Worm (Caenorhabditis elegans) whole organism, L1 larva: ENCODE data around the gene ptr-24.
A peak's percentile ranks its signal among the peaks of the same experiment; 100 is the strongest.

Experiments used
- C04F5.9 ChIP-seq: sonication (generic microtip); optimal IDR thresholded peaks from 2 replicates; lab custom pipeline; 2016; ENCODE audit warnings: missing genetic modification characterization, missing compliant biosample characterization
- F16B12.6 ChIP-seq: fragments of 150-350 bp; optimal IDR thresholded peaks from 2 replicates; lab custom pipeline; 2014; ENCODE audit warnings: missing biosample characterization, missing genetic modification characterization
- Y116A8C.19 ChIP-seq: sonication (generic microtip); optimal IDR thresholded peaks from 2 replicates; lab custom pipeline; 2016; ENCODE audit warnings: missing compliant biosample characterization, missing genetic modification characterization, borderline replicate concordance
- alr-1 ChIP-seq: fragments of 200-800 bp; sonication (Bioruptor generic); optimal IDR thresholded peaks from 2 replicates; lab custom pipeline; 2018; ENCODE audit warnings: borderline replicate concordance, mild to moderate bottlenecking, missing genetic modification characterization, missing compliant biosample characterization
- aly-2 ChIP-seq: fragments of 150-350 bp; optimal IDR thresholded peaks from 2 replicates; lab custom pipeline; 2014; ENCODE audit warnings: missing biosample characterization, missing genetic modification characterization
- ama-1 ChIP-seq: fragments of 150-350 bp; optimal IDR thresholded peaks from 2 replicates; lab custom pipeline; 2014
- blmp-1 ChIP-seq: fragments of 150-350 bp; optimal IDR thresholded peaks from 2 replicates; lab custom pipeline; 2014; ENCODE audit warnings: missing biosample characterization, missing genetic modification characterization
- ceh-8 ChIP-seq: fragments of 200-800 bp; sonication (Bioruptor generic); optimal IDR thresholded peaks from 2 replicates; lab custom pipeline; 2018; ENCODE audit warnings: mild to moderate bottlenecking, missing genetic modification characterization, moderate library complexity, missing compliant biosample characterization
- ceh-82 ChIP-seq, 3 experiments: fragments of 150-350 bp in 1 of 3; sonication (generic microtip) in 2 of 3; optimal IDR thresholded peaks; 2 replicates each; lab custom pipeline; 2014 to 2017; ENCODE audit warnings: missing biosample characterization in 3 of 3, missing genetic modification characterization in 3 of 3
- ceh-90 ChIP-seq: sonication (generic microtip); optimal IDR thresholded peaks from 2 replicates; lab custom pipeline; 2016; ENCODE audit warnings: missing genetic modification characterization, missing compliant biosample characterization
- ces-1 ChIP-seq: fragments of 150-350 bp; optimal IDR thresholded peaks from 2 replicates; lab custom pipeline; 2014; ENCODE audit warnings: missing biosample characterization, missing genetic modification reagents, missing genetic modification characterization
- dpl-1 ChIP-seq, 3 experiments: fragments of 150-350 bp in 2 of 3; sonication (generic microtip) in 1 of 3; optimal IDR thresholded peaks; 2 replicates each; lab custom pipeline; 2014 to 2017; ENCODE audit warnings: missing biosample characterization in 3 of 3, missing genetic modification characterization in 3 of 3, missing genetic modification reagents in 3 of 3
- dsc-1 ChIP-seq: sonication (generic microtip); optimal IDR thresholded peaks from 2 replicates; lab custom pipeline; 2016; ENCODE audit warnings: mild to moderate bottlenecking, missing genetic modification characterization, missing compliant biosample characterization
- efl-1 ChIP-seq, 4 experiments: fragments of 150-350 bp; optimal IDR thresholded peaks in 3 of 4; peaks in 1 of 4; 1 replicate in 1 of 4; 2 replicates in 3 of 4; lab custom pipeline; 2014; ENCODE audit warnings: missing biosample characterization in 2 of 4, missing genetic modification characterization in 2 of 4, missing genetic modification reagents in 2 of 4
- elt-3 ChIP-seq, 6 experiments: fragments of 150-350 bp in 1 of 6; sonication (generic microtip); optimal IDR thresholded peaks; 2 replicates each; lab custom pipeline; 2017 to 2018; ENCODE audit warnings: missing biosample characterization in 6 of 6, missing genetic modification characterization in 6 of 6, inconsistent platforms in 1 of 6
- ets-5 ChIP-seq: fragments of 200-800 bp; sonication (Bioruptor generic); IDR thresholded peaks from 2 replicates; pipeline ENCODE4 v1.3.6; 2022; ENCODE audit warnings: missing genetic modification characterization, missing compliant biosample characterization
- fkh-10 ChIP-seq: sonication (generic microtip); optimal IDR thresholded peaks from 2 replicates; lab custom pipeline; 2017; ENCODE audit warnings: missing biosample characterization, missing genetic modification reagents, missing genetic modification characterization
- fkh-8 ChIP-seq: sonication (generic microtip); optimal IDR thresholded peaks from 2 replicates; lab custom pipeline; 2016; ENCODE audit warnings: mild to moderate bottlenecking, missing genetic modification characterization, missing compliant biosample characterization
- fos-1 ChIP-seq: fragments of 150-350 bp; optimal IDR thresholded peaks from 2 replicates; lab custom pipeline; 2014; ENCODE audit warnings: missing biosample characterization, missing genetic modification characterization
- hlh-4 ChIP-seq: sonication (generic microtip); optimal IDR thresholded peaks from 2 replicates; lab custom pipeline; 2016; ENCODE audit warnings: mild to moderate bottlenecking, missing genetic modification characterization, missing compliant biosample characterization
- hpl-2 ChIP-seq: fragments of 150-350 bp; optimal IDR thresholded peaks from 2 replicates; lab custom pipeline; 2014; ENCODE audit warnings: missing biosample characterization, missing genetic modification reagents, missing genetic modification characterization
- irx-1 ChIP-seq: sonication (generic microtip); optimal IDR thresholded peaks from 2 replicates; lab custom pipeline; 2016; ENCODE audit warnings: missing genetic modification characterization, missing compliant biosample characterization
- isw-1 ChIP-seq: fragments of 200-800 bp; sonication (Bioruptor generic); IDR thresholded peaks from 2 replicates; pipeline ENCODE4 v1.3.6; 2022; ENCODE audit warnings: missing genetic modification characterization, missing compliant biosample characterization
- jun-1 ChIP-seq: fragments of 150-350 bp; optimal IDR thresholded peaks from 2 replicates; lab custom pipeline; 2014; ENCODE audit warnings: missing biosample characterization, missing genetic modification reagents, missing genetic modification characterization
- lin-13 ChIP-seq: fragments of 150-350 bp; optimal IDR thresholded peaks from 2 replicates; lab custom pipeline; 2014; ENCODE audit warnings: missing biosample characterization, missing genetic modification reagents, missing genetic modification characterization
- lin-15B ChIP-seq: fragments of 150-350 bp; sonication (generic microtip); optimal IDR thresholded peaks from 3 replicates; lab custom pipeline; 2014; ENCODE audit warnings: missing biosample characterization, missing genetic modification characterization
- lsy-2 ChIP-seq, 2 experiments: fragments of 150-350 bp; optimal IDR thresholded peaks; 2 replicates each; lab custom pipeline; 2014; ENCODE audit warnings: missing biosample characterization in 2 of 2, missing genetic modification characterization in 2 of 2
- mdl-1 ChIP-seq, 2 experiments: fragments of 150-350 bp; optimal IDR thresholded peaks; 2 replicates each; lab custom pipeline; 2014 to 2017; ENCODE audit warnings: missing biosample characterization in 2 of 2, missing genetic modification characterization in 2 of 2, inconsistent platforms in 1 of 2
- mef-2 ChIP-seq: fragments of 150-350 bp; optimal IDR thresholded peaks from 2 replicates; lab custom pipeline; 2014; ENCODE audit warnings: missing biosample characterization, missing genetic modification characterization
- mep-1 ChIP-seq: fragments of 150-350 bp; optimal IDR thresholded peaks from 2 replicates; lab custom pipeline; 2014; ENCODE audit warnings: missing biosample characterization, missing genetic modification characterization
- nhr-11 ChIP-seq: fragments of 150-350 bp; optimal IDR thresholded peaks from 2 replicates; lab custom pipeline; 2014; ENCODE audit warnings: missing biosample characterization, missing genetic modification characterization
- nhr-19 ChIP-seq: fragments of 200-800 bp; sonication (Bioruptor generic); conservative IDR thresholded peaks from 2 replicates; pipeline ENCODE4 v1.3.6; 2022; ENCODE audit warnings: missing genetic modification characterization, missing compliant biosample characterization
- nhr-71 ChIP-seq: sonication (generic microtip); optimal IDR thresholded peaks from 2 replicates; lab custom pipeline; 2016; ENCODE audit warnings: mild to moderate bottlenecking, missing genetic modification characterization, moderate library complexity, missing compliant biosample characterization
- nhr-76 ChIP-seq: sonication (generic microtip); optimal IDR thresholded peaks from 2 replicates; lab custom pipeline; 2017; ENCODE audit warnings: missing biosample characterization, missing genetic modification characterization
- nhr-77 ChIP-seq: fragments of 150-350 bp; optimal IDR thresholded peaks from 2 replicates; lab custom pipeline; 2014; ENCODE audit warnings: missing biosample characterization, missing genetic modification characterization
- nhr-84 ChIP-seq: sonication (generic microtip); optimal IDR thresholded peaks from 2 replicates; lab custom pipeline; 2017; ENCODE audit warnings: missing biosample characterization, missing genetic modification characterization
- rnt-1 ChIP-seq: sonication (generic microtip); optimal IDR thresholded peaks from 2 replicates; lab custom pipeline; 2016; ENCODE audit warnings: mild to moderate bottlenecking, missing genetic modification characterization, moderate library complexity, missing compliant biosample characterization
- skn-1 ChIP-seq: fragments of 150-350 bp; optimal IDR thresholded peaks from 2 replicates; lab custom pipeline; 2014; ENCODE audit warnings: missing biosample characterization, missing genetic modification characterization
- snpc-4 ChIP-seq: fragments of 150-350 bp; optimal IDR thresholded peaks from 2 replicates; lab custom pipeline; 2014; ENCODE audit warnings: missing biosample characterization, missing genetic modification characterization
- sox-4 ChIP-seq: sonication (generic microtip); optimal IDR thresholded peaks from 2 replicates; lab custom pipeline; 2016; ENCODE audit warnings: missing genetic modification characterization, missing compliant biosample characterization
- sptf-1 ChIP-seq: fragments of 150-350 bp; optimal IDR thresholded peaks from 2 replicates; lab custom pipeline; 2014; ENCODE audit warnings: missing biosample characterization, missing genetic modification characterization
- sup-37 ChIP-seq: fragments of 200-800 bp; sonication (Bioruptor generic); optimal IDR thresholded peaks from 2 replicates; lab custom pipeline; 2018; ENCODE audit warnings: mild to moderate bottlenecking, missing genetic modification characterization, missing compliant biosample characterization
- swsn-7 ChIP-seq: sonication (generic microtip); optimal IDR thresholded peaks from 2 replicates; lab custom pipeline; 2016; ENCODE audit warnings: missing genetic modification characterization, missing compliant biosample characterization
- tbx-2 ChIP-seq: sonication (generic microtip); optimal IDR thresholded peaks from 2 replicates; lab custom pipeline; 2016; ENCODE audit warnings: missing genetic modification characterization, missing compliant biosample characterization
- tlp-1 ChIP-seq: fragments of 150-350 bp; optimal IDR thresholded peaks from 2 replicates; lab custom pipeline; 2014; ENCODE audit warnings: missing biosample characterization, missing genetic modification characterization
- unc-86 ChIP-seq: sonication (generic microtip); optimal IDR thresholded peaks from 2 replicates; lab custom pipeline; 2016; ENCODE audit warnings: missing genetic modification characterization, missing compliant biosample characterization
- unc-98 ChIP-seq: fragments of 200-800 bp; sonication (Bioruptor generic); IDR thresholded peaks from 2 replicates; pipeline ENCODE4 v1.3.6; 2022; ENCODE audit warnings: missing genetic modification characterization, missing compliant biosample characterization
- vab-15 ChIP-seq: sonication (generic microtip); optimal IDR thresholded peaks from 2 replicates; lab custom pipeline; 2017; ENCODE audit warnings: missing genotype, mild to moderate bottlenecking, missing genetic modification characterization, missing compliant biosample characterization
- xbp-1 ChIP-seq: sonication (generic microtip); optimal IDR thresholded peaks from 2 replicates; lab custom pipeline; 2016; ENCODE audit warnings: missing genetic modification characterization, missing compliant biosample characterization
- zip-4 ChIP-seq: fragments of 200-800 bp; sonication (Bioruptor generic); optimal IDR thresholded peaks from 2 replicates; lab custom pipeline; 2018; ENCODE audit warnings: mild to moderate bottlenecking, missing genetic modification characterization, moderate library complexity, missing compliant biosample characterization
- ztf-11 ChIP-seq, 2 experiments: sonication (generic microtip); optimal IDR thresholded peaks; 2 replicates each; lab custom pipeline; 2016 to 2017; ENCODE audit warnings: missing genetic modification characterization in 2 of 2, missing biosample characterization in 1 of 2, missing compliant biosample characterization in 1 of 2

The ptr-24 gene

ce11 chrX:13394971-13395370, 57.1 kb downstream of the ptr-24 start, which contains the start of gene irld-2:
Gene irld-2 (minus strand): TSS chrX:13395071.
- no peak for TF ChIP-seq C04F5.9 (tag; lab: Kevin White, UChicago)
- no peak for TF ChIP-seq lsy-2 (tag; optimal IDR thresholded peaks at IDR 0.05; lab: Kevin White, UChicago)
- TF ChIP-seq jun-1 (tag; lab: Kevin White, UChicago) = no peak
- TF ChIP-seq ets-5 (GFP tag; lab: Robert Waterston, UW) = no peak
- TF ChIP-seq tbx-2 (tag; lab: Kevin White, UChicago) = no peak
- no peak for TF ChIP-seq ceh-90
- TF ChIP-seq unc-86 (tag; lab: Kevin White, UChicago) = no peak
- TF ChIP-seq vab-15 (tag; lab: Kevin White, UChicago) = no peak
- no peak for TF ChIP-seq Y116A8C.19 (tag; lab: Kevin White, UChicago)
- no peak for TF ChIP-seq hpl-2 (GFP tag; lab: Kevin White, UChicago)
- no peak for TF ChIP-seq mdl-1 (tag; optimal IDR thresholded peaks at IDR 0.05; lab: Kevin White, UChicago)
- no peak for TF ChIP-seq dsc-1 (tag; lab: Kevin White, UChicago)
- TF ChIP-seq fkh-8 (tag; lab: Kevin White, UChicago) = peak; percentile 45
- TF ChIP-seq efl-1 (optimal IDR thresholded peaks at IDR 0.05; lab: Kevin White, UChicago) = no peak
- TF ChIP-seq efl-1 (GFP tag; optimal IDR thresholded peaks at IDR 0.05 in 1 of 2; lab: Kevin White, UChicago) = peak in 1 of 2 experiments; percentile 70
- TF ChIP-seq blmp-1 = no peak

- peak; percentile 89 for TF ChIP-seq isw-1
- peak in 1 of 2 experiments; percentile 75 for TF ChIP-seq ztf-11 (tag; optimal IDR thresholded peaks at IDR 0.05; lab: Kevin White, UChicago)
- TF ChIP-seq ces-1 (GFP tag; lab: Kevin White, UChicago) = no peak
- peak; percentile 88 for TF ChIP-seq irx-1 (tag; lab: Kevin White, UChicago)
- TF ChIP-seq sox-4 = peak; percentile 73
- TF ChIP-seq ceh-8 (GFP tag; lab: Kevin White, UChicago) = peak; percentile 22
- peak in 3 of 6 experiments; percentile 17 to 89 (median 81) for TF ChIP-seq elt-3 (tag; optimal IDR thresholded peaks at IDR 0.05; lab: Kevin White, UChicago)
- TF ChIP-seq fkh-8 (tag; lab: Kevin White, UChicago) = peak; percentile 79
- TF ChIP-seq tlp-1 (tag; lab: Kevin White, UChicago) = no peak
- TF ChIP-seq rnt-1 (tag; lab: Kevin White, UChicago) = peak; percentile 91
- TF ChIP-seq lin-13 (GFP tag; lab: Kevin White, UChicago) = peak; percentile 78
- no peak for TF ChIP-seq hlh-4 (tag; lab: Kevin White, UChicago)
- TF ChIP-seq mep-1 = peak; percentile 91
- peak; percentile 81 for TF ChIP-seq mef-2 (tag; lab: Kevin White, UChicago)
- TF ChIP-seq blmp-1 = peak; percentile 72
- TF ChIP-seq nhr-11 (tag; lab: Kevin White, UChicago) = peak; percentile 73
- TF ChIP-seq nhr-76 (tag; lab: Kevin White, UChicago) = no peak
- TF ChIP-seq efl-1 (optimal IDR thresholded peaks at IDR 0.05; lab: Kevin White, UChicago) = peak; percentile 83 to 91
- TF ChIP-seq efl-1 (GFP tag; optimal IDR thresholded peaks at IDR 0.05 in 1 of 2; lab: Kevin White, UChicago) = peak; percentile 65 to 97
- TF ChIP-seq nhr-71 (tag; lab: Kevin White, UChicago) = peak; percentile 97
- peak; percentile 89 for TF ChIP-seq skn-1 (tag; lab: Kevin White, UChicago)
- peak; percentile 93 for TF ChIP-seq xbp-1 (tag; lab: Kevin White, UChicago)
- TF ChIP-seq alr-1 (tag; lab: Kevin White, UChicago) = no peak
- TF ChIP-seq nhr-77 = peak; percentile 21
- TF ChIP-seq dpl-1 (GFP tag; optimal IDR thresholded peaks at IDR 0.05; lab: Kevin White, UChicago) = peak; percentile 59 to 68 (median 66)
- TF ChIP-seq swsn-7 = peak; percentile 96
- TF ChIP-seq fos-1 = peak; percentile 83
- TF ChIP-seq sup-37 (GFP tag; lab: Kevin White, UChicago) = peak; percentile 56
- TF ChIP-seq zip-4 (GFP tag; lab: Kevin White, UChicago) = peak; percentile 72
- peak; percentile 79 to 93 (median 83) for TF ChIP-seq ceh-82 (tag; optimal IDR thresholded peaks at IDR 0.05; lab: Kevin White, UChicago)
- TF ChIP-seq lin-15B (tag; lab: Kevin White, UChicago) = peak; percentile 82
- TF ChIP-seq ama-1 (lab: Kevin White, UChicago) = peak; percentile 9
- TF ChIP-seq snpc-4 (tag; lab: Kevin White, UChicago) = peak; percentile 73
- peak; percentile 95 for TF ChIP-seq dsc-1 (tag; lab: Kevin White, UChicago)
- TF ChIP-seq nhr-19 (GFP tag; lab: Robert Waterston, UW) = peak; percentile 96
- TF ChIP-seq fkh-10 (GFP tag; lab: Kevin White, UChicago) = no peak
- no peak for TF ChIP-seq sptf-1 (tag; lab: Kevin White, UChicago)
- TF ChIP-seq F16B12.6 (tag; lab: Kevin White, UChicago) = peak; percentile 35
- peak; percentile 24; the same call in 1 of the 2 replicates for TF ChIP-seq unc-98 (GFP tag; lab: Robert Waterston, UW)
- peak; percentile 68 for TF ChIP-seq aly-2 (tag; lab: Kevin White, UChicago)
- TF ChIP-seq nhr-84 (tag; lab: Kevin White, UChicago) = no peak
Measured at ce11 chrX:13396550-13397023, 58.8 kb downstream of the ptr-24 start, which contains the start of gene F02C12.3. Gene F02C12.3 (plus strand): TSS chrX:13396973.
